Worm (Caenorhabditis elegans) whole organism, L4 larva: ENCODE measurements around the gene C54D10.10.

Experiments used
- F26F4.8 ChIP-seq: fragments of 200-800 bp; sonication (Bioruptor generic); conservative IDR thresholded peaks from 2 replicates; pipeline ENCODE4 v1.3.6; 2022; ENCODE audit warnings: missing genetic modification characterization, missing compliant biosample characterization
- F37D6.2 ChIP-seq: sonication (generic microtip); optimal IDR thresholded peaks from 2 replicates; lab custom pipeline; 2016; ENCODE audit warnings: mild to moderate bottlenecking, missing genetic modification characterization, missing compliant biosample characterization
- F44E2.7 ChIP-seq: fragments of 200-800 bp; sonication (Bioruptor generic); IDR thresholded peaks from 2 replicates; pipeline ENCODE4 v2.1.2; 2022; ENCODE audit warnings: missing genetic modification characterization, missing compliant biosample characterization
- F49E8.2 ChIP-seq: sonication (generic microtip); optimal IDR thresholded peaks from 2 replicates; lab custom pipeline; 2016; ENCODE audit warnings: missing compliant biosample characterization, mild to moderate bottlenecking, missing genetic modification characterization, borderline replicate concordance
- T20F7.1 ChIP-seq: fragments of 200-800 bp; sonication (Bioruptor generic); optimal IDR thresholded peaks from 2 replicates; lab custom pipeline; 2018; ENCODE audit warnings: mild to moderate bottlenecking, missing genetic modification characterization, missing compliant biosample characterization
- T26A8.4 ChIP-seq: fragments of 200-800 bp; sonication (Bioruptor generic); IDR thresholded peaks from 2 replicates; pipeline ENCODE4 v1.3.6; 2022; ENCODE audit warnings: missing genetic modification characterization, missing compliant biosample characterization
- Y5F2A.4 ChIP-seq: fragments of 200-800 bp; sonication (Bioruptor generic); optimal IDR thresholded peaks from 2 replicates; lab custom pipeline; 2018; ENCODE audit warnings: mild to moderate bottlenecking, missing genetic modification characterization, missing compliant biosample characterization
- ZK546.5 ChIP-seq, 2 experiments: sonication (generic microtip); optimal IDR thresholded peaks; 2 replicates each; lab custom pipeline; 2017; ENCODE audit warnings: missing biosample characterization in 2 of 2, missing genetic modification characterization in 2 of 2
- aly-2 ChIP-seq: sonication (generic microtip); optimal IDR thresholded peaks from 2 replicates; lab custom pipeline; 2018; ENCODE audit warnings: missing biosample characterization, missing genetic modification characterization
- ceh-32 ChIP-seq: sonication (generic microtip); optimal IDR thresholded peaks from 2 replicates; lab custom pipeline; 2016; ENCODE audit warnings: mild to moderate bottlenecking, missing genetic modification characterization, missing compliant biosample characterization; ENCODE audit not compliant: poor library complexity
- ceh-82 ChIP-seq: sonication (generic microtip); optimal IDR thresholded peaks from 2 replicates; lab custom pipeline; 2017; ENCODE audit warnings: missing biosample characterization, missing genetic modification characterization
- ces-1 ChIP-seq: fragments of 150-350 bp; sonication (generic microtip); optimal IDR thresholded peaks from 4 replicates; lab custom pipeline; 2014; ENCODE audit warnings: missing biosample characterization, missing genetic modification reagents, missing genetic modification characterization
- ctbp-1 ChIP-seq: fragments of 200-800 bp; sonication (Bioruptor generic); IDR thresholded peaks from 2 replicates; pipeline ENCODE4 v1.3.6; 2022; ENCODE audit warnings: missing genetic modification reagents, missing genetic modification characterization, missing compliant biosample characterization
- daf-19 ChIP-seq: fragments of 200-800 bp; sonication (Bioruptor generic); conservative IDR thresholded peaks from 2 replicates; pipeline ENCODE4 v1.3.6; 2022; ENCODE audit warnings: missing genetic modification characterization, missing compliant biosample characterization
- dve-1 ChIP-seq: sonication (generic microtip); optimal IDR thresholded peaks from 2 replicates; lab custom pipeline; 2017; ENCODE audit warnings: antibody characterized with exemption, mild to moderate bottlenecking, missing genetic modification characterization, missing compliant biosample characterization; ENCODE audit not compliant: insufficient read depth
- fkh-10 ChIP-seq: fragments of 150-350 bp; optimal IDR thresholded peaks from 2 replicates; lab custom pipeline; 2014; ENCODE audit warnings: missing biosample characterization, missing genetic modification reagents, missing genetic modification characterization
- hlh-30 ChIP-seq: sonication (generic microtip); optimal IDR thresholded peaks from 2 replicates; lab custom pipeline; 2017; ENCODE audit warnings: antibody characterized with exemption, mild to moderate bottlenecking, missing genetic modification characterization, missing compliant biosample characterization; ENCODE audit not compliant: insufficient read depth
- jun-1 ChIP-seq: fragments of 150-350 bp; optimal IDR thresholded peaks from 2 replicates; lab custom pipeline; 2014; ENCODE audit warnings: missing biosample characterization, missing genetic modification reagents, missing genetic modification characterization
- lin-1 ChIP-seq: fragments of 200-800 bp; sonication (Bioruptor generic); IDR thresholded peaks from 2 replicates; pipeline ENCODE4 v1.3.6; 2022; ENCODE audit warnings: missing genetic modification reagents, missing genetic modification characterization, missing compliant biosample characterization
- lin-29 ChIP-seq: fragments of 200-800 bp; sonication (Bioruptor generic); IDR thresholded peaks from 2 replicates; pipeline ENCODE4 v1.3.6; 2022; ENCODE audit warnings: missing genetic modification reagents, missing genetic modification characterization, missing compliant biosample characterization
- lin-38 ChIP-seq: fragments of 200-800 bp; sonication (Bioruptor generic); IDR thresholded peaks from 2 replicates; pipeline ENCODE4 v1.3.6; 2022; ENCODE audit warnings: missing genetic modification reagents, missing genetic modification characterization, missing compliant biosample characterization
- lir-3 ChIP-seq: sonication (generic microtip); optimal IDR thresholded peaks from 2 replicates; lab custom pipeline; 2016; ENCODE audit warnings: mild to moderate bottlenecking, missing genetic modification characterization, missing compliant biosample characterization
- lsy-2 ChIP-seq, 2 experiments: fragments of 150-350 bp in 1 of 2; sonication (generic microtip) in 1 of 2; optimal IDR thresholded peaks; 2 replicates each; lab custom pipeline; 2014 to 2017; ENCODE audit warnings: missing biosample characterization in 2 of 2, missing genetic modification characterization in 2 of 2
- madf-5 ChIP-seq, 2 experiments: fragments of 200-800 bp; sonication (Bioruptor generic); IDR thresholded peaks; 2 replicates each; pipeline ENCODE4 v1.3.6; 2022; ENCODE audit warnings: missing compliant biosample characterization in 2 of 2, missing genetic modification characterization in 2 of 2
- madf-9 ChIP-seq: fragments of 200-800 bp; sonication (Bioruptor generic); conservative IDR thresholded peaks from 2 replicates; pipeline ENCODE4 v1.3.6; 2022; ENCODE audit warnings: missing genetic modification reagents, missing genetic modification characterization, missing compliant biosample characterization
- mdl-1 ChIP-seq, 2 experiments: fragments of 150-350 bp in 1 of 2; sonication (generic microtip) in 1 of 2; optimal IDR thresholded peaks; 2 replicates each; lab custom pipeline; 2014 to 2017; ENCODE audit warnings: missing biosample characterization in 2 of 2, missing genetic modification characterization in 2 of 2
- mes-2 ChIP-seq: sonication (generic microtip); optimal IDR thresholded peaks from 2 replicates; lab custom pipeline; 2016; ENCODE audit warnings: missing genotype, mild to moderate bottlenecking, missing genetic modification characterization, missing compliant biosample characterization; ENCODE audit not compliant: poor library complexity, severe bottlenecking
- mxl-2 ChIP-seq: fragments of 200-800 bp; sonication (Bioruptor generic); conservative IDR thresholded peaks from 2 replicates; pipeline ENCODE4 v1.3.6; 2022; ENCODE audit warnings: missing genetic modification reagents, missing genetic modification characterization, missing compliant biosample characterization
- mxl-3 ChIP-seq: fragments of 200-800 bp; sonication (Bioruptor generic); optimal IDR thresholded peaks from 2 replicates; lab custom pipeline; 2018; ENCODE audit warnings: mild to moderate bottlenecking, missing genetic modification characterization, missing compliant biosample characterization
- nhr-10 ChIP-seq: fragments of 150-350 bp; optimal IDR thresholded peaks from 2 replicates; lab custom pipeline; 2014; ENCODE audit warnings: missing biosample characterization, missing genetic modification characterization
- nhr-11 ChIP-seq: fragments of 150-350 bp; optimal IDR thresholded peaks from 2 replicates; lab custom pipeline; 2014; ENCODE audit warnings: missing biosample characterization, missing genetic modification characterization
- nhr-237 ChIP-seq: sonication (generic microtip); optimal IDR thresholded peaks from 2 replicates; lab custom pipeline; 2017; ENCODE audit warnings: missing biosample characterization, missing genetic modification characterization
- nhr-41 ChIP-seq: fragments of 200-800 bp; sonication (Bioruptor generic); IDR thresholded peaks from 2 replicates; pipeline ENCODE4 v1.3.6; 2022; ENCODE audit warnings: missing genetic modification reagents, missing genetic modification characterization, missing compliant biosample characterization
- nhr-6 ChIP-seq: fragments of 150-350 bp; optimal IDR thresholded peaks from 2 replicates; lab custom pipeline; 2014; ENCODE audit warnings: missing biosample characterization, missing genetic modification characterization
- pha-4 ChIP-seq, 2 experiments: fragments of 150-350 bp in 1 of 2; fragments of 200-800 bp in 1 of 2; sonication (Bioruptor generic) in 1 of 2; IDR thresholded peaks in 1 of 2; optimal IDR thresholded peaks in 1 of 2; 2 replicates each; pipeline versions ENCODE4 v1.3.6 to Lab custom; 2014 to 2022; ENCODE audit warnings: missing genetic modification characterization in 2 of 2, missing genetic modification reagents in 2 of 2, missing biosample characterization in 1 of 2, missing compliant biosample characterization in 1 of 2
- pqm-1 ChIP-seq: sonication (generic microtip); optimal IDR thresholded peaks from 2 replicates; lab custom pipeline; 2017; ENCODE audit warnings: missing biosample characterization, missing genetic modification characterization
- sdz-12 ChIP-seq: fragments of 200-800 bp; sonication (Bioruptor generic); optimal IDR thresholded peaks from 2 replicates; lab custom pipeline; 2018; ENCODE audit warnings: mild to moderate bottlenecking, missing genetic modification characterization, missing compliant biosample characterization
- skn-1 ChIP-seq: fragments of 150-350 bp; optimal IDR thresholded peaks from 2 replicates; lab custom pipeline; 2014; ENCODE audit warnings: missing biosample characterization, missing genetic modification characterization
- snpc-1.2 ChIP-seq: fragments of 200-800 bp; sonication (Bioruptor generic); IDR thresholded peaks from 2 replicates; pipeline ENCODE4 v1.3.6; 2022; ENCODE audit warnings: missing genetic modification reagents, missing genetic modification characterization, missing compliant biosample characterization
- snpc-4 ChIP-seq: fragments of 150-350 bp; optimal IDR thresholded peaks from 2 replicates; lab custom pipeline; 2014; ENCODE audit warnings: missing biosample characterization, missing genetic modification characterization
- spr-3 ChIP-seq: fragments of 200-800 bp; sonication (Bioruptor generic); optimal IDR thresholded peaks from 2 replicates; lab custom pipeline; 2018; ENCODE audit warnings: mild to moderate bottlenecking, missing genetic modification characterization, missing compliant biosample characterization
- tra-1 ChIP-seq: fragments of 200-800 bp; sonication (Bioruptor generic); IDR thresholded peaks from 2 replicates; pipeline ENCODE4 v1.3.6; 2022; ENCODE audit warnings: missing genetic modification reagents, missing genetic modification characterization, missing compliant biosample characterization
- vab-7 ChIP-seq: fragments of 200-800 bp; sonication (Bioruptor generic); IDR thresholded peaks from 2 replicates; pipeline ENCODE4 v1.3.6; 2022; ENCODE audit warnings: missing genetic modification reagents, missing genetic modification characterization, missing compliant biosample characterization
- zfp-3 ChIP-seq: fragments of 200-800 bp; sonication (Bioruptor generic); conservative IDR thresholded peaks from 2 replicates; pipeline ENCODE4 v1.3.6; 2022; ENCODE audit warnings: missing genetic modification reagents, missing genetic modification characterization, missing compliant biosample characterization
- ztf-11 ChIP-seq: fragments of 150-350 bp; optimal IDR thresholded peaks from 2 replicates; lab custom pipeline; 2014; ENCODE audit warnings: missing biosample characterization, missing genetic modification characterization

The C54D10.10 gene

ce11 chrV:12497725-12498263 is 48.0 kb upstream of the C54D10.10 start, which contains the start of the genes W04D2.4 and rbm-25 (continued):
- TF ChIP-seq ces-1 = no peak
- no peak for TF ChIP-seq aly-2 (tag; lab: Kevin White, UChicago)
- TF ChIP-seq daf-19 (GFP tag; lab: Robert Waterston, UW) = no peak
- TF ChIP-seq T26A8.4 (GFP tag; lab: Robert Waterston, UW) = peak; percentile 69
- TF ChIP-seq snpc-1.2 (GFP tag; lab: Robert Waterston, UW) = no peak
- 0 out of 2 replicates have a peak, but pooled peaks have one; percentile 52 for TF ChIP-seq ctbp-1 (GFP tag; lab: Robert Waterston, UW)
- no peak for TF ChIP-seq madf-5 (GFP tag; IDR thresholded peaks at IDR 0.05; lab: Robert Waterston, UW)
- TF ChIP-seq pqm-1 = no peak
- peak; percentile 48 for TF ChIP-seq F37D6.2
- TF ChIP-seq mxl-2 = no peak
- TF ChIP-seq mxl-3 (GFP tag; lab: Kevin White, UChicago) = no peak
- peak; percentile 80 for TF ChIP-seq T20F7.1 (GFP tag; lab: Kevin White, UChicago)
- no peak for TF ChIP-seq sdz-12 (GFP tag; lab: Kevin White, UChicago)
- no peak for TF ChIP-seq zfp-3
- no peak for TF ChIP-seq tra-1

ce11 chrV:12494522-12494921 is 44.7 kb upstream of the C54D10.10 start, which contains the start of gene mrps-11:
mrps-11 (minus strand) TSS chrV:12494622.
- no peak for TF ChIP-seq lin-1
- TF ChIP-seq nhr-237 = no peak
- TF ChIP-seq lsy-2 (tag; optimal IDR thresholded peaks at IDR 0.05; lab: Kevin White, UChicago) = no peak
- no peak for TF ChIP-seq mxl-2
- TF ChIP-seq daf-19 (GFP tag; lab: Robert Waterston, UW) = no peak
- no peak for TF ChIP-seq lir-3
- TF ChIP-seq nhr-10 (tag; lab: Kevin White, UChicago) = no peak
- no peak for TF ChIP-seq zfp-3
- TF ChIP-seq madf-5 (GFP tag; IDR thresholded peaks at IDR 0.05; lab: Robert Waterston, UW) = no peak
- TF ChIP-seq nhr-6 (tag; lab: Kevin White, UChicago) = no peak
- TF ChIP-seq lin-29 = no peak

- TF ChIP-seq dve-1 (peak; percentile 92), spr-3 (GFP tag; lab: Kevin White, UChicago) (peak; percentile 5), mxl-2 (no peak), ceh-82 (tag; lab: Kevin White, UChicago) (no peak), zfp-3 (0 out of 2 replicates have a peak, but pooled peaks have one; percentile 30), hlh-30 (tag; lab: Kevin White, UChicago) (peak; percentile 70), madf-9 (GFP tag; lab: Robert Waterston, UW) (no peak), snpc-4 (tag; lab: Kevin White, UChicago) (peak; percentile 94), nhr-41 (GFP tag; lab: Robert Waterston, UW) (peak; percentile 72; the same call in 1 of the 2 replicates), aly-2 (tag; lab: Kevin White, UChicago) (no peak), F26F4.8 (GFP tag; lab: Robert Waterston, UW) (no peak), ceh-32 (tag; lab: Kevin White, UChicago) (no peak), lin-38 (peak; percentile 68), mdl-1 (tag; optimal IDR thresholded peaks at IDR 0.05; lab: Kevin White, UChicago) (peak; percentile 31 to 47), jun-1 (no peak), vab-7 (GFP tag; lab: Robert Waterston, UW) (no peak), F49E8.2 (peak; percentile 92), pqm-1 (peak; percentile 39), mes-2 (tag; lab: Kevin White, UChicago) (peak; percentile 90), ztf-11 (tag; lab: Kevin White, UChicago) (no peak), skn-1 (no peak), F44E2.7 (GFP tag; lab: Robert Waterston, UW) (no peak), T20F7.1 (GFP tag; lab: Kevin White, UChicago) (peak; percentile 44), pha-4 (GFP tag; IDR thresholded peaks at IDR 0.05; lab: Robert Waterston, UW) (peak; percentile 60; the same call in 1 of the 2 replicates), pha-4 (tag; optimal IDR thresholded peaks at IDR 0.05; lab: Kevin White, UChicago) (no peak), ZK546.5 (tag; optimal IDR thresholded peaks at IDR 0.05; lab: Kevin White, UChicago) (no peak), fkh-10 (no peak), lir-3 (no peak), nhr-11 (tag; lab: Kevin White, UChicago) (no peak), Y5F2A.4 (GFP tag; lab: Kevin White, UChicago) (no peak)
Measured at ce11 chrV:12491070-12491643, 41.4 kb upstream of the C54D10.10 start.
